Worm (Caenorhabditis elegans) whole organism, L1 larva: Measurements from ENCODE around the gene srx-62.

Source experiments
- C34B4.2 ChIP-seq: sonication (generic microtip); optimal IDR thresholded peaks from 2 replicates; lab custom pipeline; 2017; ENCODE audit warnings: mild to moderate bottlenecking, missing genetic modification characterization, missing compliant biosample characterization
- Y116A8C.19 ChIP-seq: sonication (generic microtip); optimal IDR thresholded peaks from 2 replicates; lab custom pipeline; 2016; ENCODE audit warnings: missing compliant biosample characterization, missing genetic modification characterization, borderline replicate concordance
- aha-1 ChIP-seq: fragments of 150-350 bp; optimal IDR thresholded peaks from 2 replicates; lab custom pipeline; 2014; ENCODE audit warnings: missing biosample characterization, missing genetic modification characterization
- blmp-1 ChIP-seq: fragments of 150-350 bp; optimal IDR thresholded peaks from 2 replicates; lab custom pipeline; 2014; ENCODE audit warnings: missing biosample characterization, missing genetic modification characterization
- ceh-63 ChIP-seq: fragments of 200-800 bp; sonication (Bioruptor generic); optimal IDR thresholded peaks from 2 replicates; lab custom pipeline; 2018; ENCODE audit warnings: mild to moderate bottlenecking, missing genetic modification characterization, missing compliant biosample characterization
- ceh-82 ChIP-seq, 3 experiments: fragments of 150-350 bp in 1 of 3; sonication (generic microtip) in 2 of 3; optimal IDR thresholded peaks; 2 replicates each; lab custom pipeline; 2014 to 2017; ENCODE audit warnings: missing biosample characterization in 3 of 3, missing genetic modification characterization in 3 of 3
- ceh-88 ChIP-seq: fragments of 200-800 bp; sonication (Bioruptor generic); IDR thresholded peaks from 2 replicates; pipeline ENCODE4 v1.3.6; 2022; ENCODE audit warnings: missing genetic modification characterization, missing compliant biosample characterization
- efl-1 ChIP-seq, 4 experiments: fragments of 150-350 bp; optimal IDR thresholded peaks in 3 of 4; peaks in 1 of 4; 1 replicate in 1 of 4; 2 replicates in 3 of 4; lab custom pipeline; 2014; ENCODE audit warnings: missing biosample characterization in 2 of 4, missing genetic modification characterization in 2 of 4, missing genetic modification reagents in 2 of 4
- elt-2 ChIP-seq: sonication (generic microtip); optimal IDR thresholded peaks from 2 replicates; lab custom pipeline; 2016; ENCODE audit warnings: missing genetic modification characterization, mild to moderate bottlenecking, inconsistent platforms, missing compliant biosample characterization, missing genetic modification reagents
- elt-3 ChIP-seq, 6 experiments: fragments of 150-350 bp in 1 of 6; sonication (generic microtip); optimal IDR thresholded peaks; 2 replicates each; lab custom pipeline; 2017 to 2018; ENCODE audit warnings: missing biosample characterization in 6 of 6, missing genetic modification characterization in 6 of 6, inconsistent platforms in 1 of 6
- ets-5 ChIP-seq: fragments of 200-800 bp; sonication (Bioruptor generic); IDR thresholded peaks from 2 replicates; pipeline ENCODE4 v1.3.6; 2022; ENCODE audit warnings: missing genetic modification characterization, missing compliant biosample characterization
- fkh-4 ChIP-seq: sonication (generic microtip); optimal IDR thresholded peaks from 2 replicates; lab custom pipeline; 2016; ENCODE audit warnings: missing compliant biosample characterization, missing genetic modification characterization, borderline replicate concordance
- fos-1 ChIP-seq: fragments of 150-350 bp; optimal IDR thresholded peaks from 2 replicates; lab custom pipeline; 2014; ENCODE audit warnings: missing biosample characterization, missing genetic modification characterization
- irx-1 ChIP-seq: sonication (generic microtip); optimal IDR thresholded peaks from 2 replicates; lab custom pipeline; 2016; ENCODE audit warnings: missing genetic modification characterization, missing compliant biosample characterization
- jun-1 ChIP-seq: fragments of 150-350 bp; optimal IDR thresholded peaks from 2 replicates; lab custom pipeline; 2014; ENCODE audit warnings: missing biosample characterization, missing genetic modification reagents, missing genetic modification characterization
- lin-13 ChIP-seq: fragments of 150-350 bp; optimal IDR thresholded peaks from 2 replicates; lab custom pipeline; 2014; ENCODE audit warnings: missing biosample characterization, missing genetic modification reagents, missing genetic modification characterization
- lin-14 ChIP-seq: fragments of 200-800 bp; sonication (Bioruptor generic); optimal IDR thresholded peaks from 2 replicates; lab custom pipeline; 2018; ENCODE audit warnings: mild to moderate bottlenecking, missing genetic modification characterization, moderate library complexity, missing compliant biosample characterization
- lin-35 ChIP-seq, 2 experiments: fragments of 150-350 bp; optimal IDR thresholded peaks; 2 replicates each; lab custom pipeline; 2014; ENCODE audit warnings: missing biosample characterization in 2 of 2, missing genetic modification characterization in 2 of 2, missing genetic modification reagents in 2 of 2
- mep-1 ChIP-seq: fragments of 150-350 bp; optimal IDR thresholded peaks from 2 replicates; lab custom pipeline; 2014; ENCODE audit warnings: missing biosample characterization, missing genetic modification characterization
- nhr-19 ChIP-seq: fragments of 200-800 bp; sonication (Bioruptor generic); conservative IDR thresholded peaks from 2 replicates; pipeline ENCODE4 v1.3.6; 2022; ENCODE audit warnings: missing genetic modification characterization, missing compliant biosample characterization
- nhr-20 ChIP-seq: sonication (generic microtip); optimal IDR thresholded peaks from 2 replicates; lab custom pipeline; 2016; ENCODE audit warnings: mild to moderate bottlenecking, missing genetic modification characterization, missing compliant biosample characterization
- nhr-28 ChIP-seq: fragments of 150-350 bp; optimal IDR thresholded peaks from 2 replicates; lab custom pipeline; 2014; ENCODE audit warnings: missing biosample characterization, missing genetic modification characterization
- nhr-47 ChIP-seq: sonication (generic microtip); optimal IDR thresholded peaks from 2 replicates; lab custom pipeline; 2016; ENCODE audit warnings: mild to moderate bottlenecking, missing genetic modification characterization, moderate library complexity, missing compliant biosample characterization
- nhr-71 ChIP-seq: sonication (generic microtip); optimal IDR thresholded peaks from 2 replicates; lab custom pipeline; 2016; ENCODE audit warnings: mild to moderate bottlenecking, missing genetic modification characterization, moderate library complexity, missing compliant biosample characterization
- nhr-84 ChIP-seq: sonication (generic microtip); optimal IDR thresholded peaks from 2 replicates; lab custom pipeline; 2017; ENCODE audit warnings: missing biosample characterization, missing genetic modification characterization
- nhr-85 ChIP-seq: sonication (generic microtip); peaks from one replicate; lab custom pipeline; 2016; ENCODE audit warnings: missing genetic modification characterization, inconsistent platforms, missing compliant biosample characterization
- nhr-90 ChIP-seq: sonication (generic microtip); optimal IDR thresholded peaks from 2 replicates; lab custom pipeline; 2016; ENCODE audit warnings: mild to moderate bottlenecking, missing genetic modification characterization, missing compliant biosample characterization; ENCODE audit not compliant: poor library complexity
- snpc-4 ChIP-seq: fragments of 150-350 bp; optimal IDR thresholded peaks from 2 replicates; lab custom pipeline; 2014; ENCODE audit warnings: missing biosample characterization, missing genetic modification characterization
- snu-23 ChIP-seq: sonication (generic microtip); optimal IDR thresholded peaks from 2 replicates; lab custom pipeline; 2016; ENCODE audit warnings: missing genetic modification characterization, missing compliant biosample characterization
- sptf-1 ChIP-seq: fragments of 150-350 bp; optimal IDR thresholded peaks from 2 replicates; lab custom pipeline; 2014; ENCODE audit warnings: missing biosample characterization, missing genetic modification characterization
- sup-37 ChIP-seq: fragments of 200-800 bp; sonication (Bioruptor generic); optimal IDR thresholded peaks from 2 replicates; lab custom pipeline; 2018; ENCODE audit warnings: mild to moderate bottlenecking, missing genetic modification characterization, missing compliant biosample characterization
- unc-98 ChIP-seq: fragments of 200-800 bp; sonication (Bioruptor generic); IDR thresholded peaks from 2 replicates; pipeline ENCODE4 v1.3.6; 2022; ENCODE audit warnings: missing genetic modification characterization, missing compliant biosample characterization
- ztf-11 ChIP-seq, 2 experiments: sonication (generic microtip); optimal IDR thresholded peaks; 2 replicates each; lab custom pipeline; 2016 to 2017; ENCODE audit warnings: missing genetic modification characterization in 2 of 2, missing biosample characterization in 1 of 2, missing compliant biosample characterization in 1 of 2

The srx-62 gene

DNA sequence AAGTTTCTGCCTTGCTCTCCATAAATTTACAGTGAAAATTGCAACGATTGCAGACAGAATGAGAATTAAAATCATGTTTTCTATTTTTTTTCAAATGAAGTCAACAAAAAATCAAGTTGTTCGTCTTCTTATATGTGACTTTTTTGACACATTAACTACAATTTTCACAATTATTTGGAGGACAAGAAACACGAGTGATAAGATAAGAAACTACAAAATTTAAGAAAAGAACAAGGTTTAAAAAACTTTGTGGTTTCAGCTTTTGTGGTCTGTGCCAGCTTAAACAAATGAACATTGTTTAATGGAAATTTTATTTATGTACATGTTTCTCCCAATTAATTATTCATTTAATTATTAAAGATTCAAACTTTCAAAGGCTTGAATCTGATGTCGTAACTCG lies 25.3 kb downstream of the srx-62 start, which contains the start of gene cyp-34A9:
Gene cyp-34A9 (minus strand): TSS at position 131 of the 400 bp plus-strand sequence.
- TF ChIP-seq sup-37 (no peak), ztf-11 (tag; optimal IDR thresholded peaks at IDR 0.05; lab: Kevin White, UChicago) (no peak), nhr-20 (tag; lab: Kevin White, UChicago) (peak; percentile 69), nhr-85 (tag; lab: Kevin White, UChicago) (peak; percentile 4), elt-2 (tag; lab: Kevin White, UChicago) (peak; percentile 66), lin-35 (GFP tag; optimal IDR thresholded peaks at IDR 0.05; lab: Kevin White, UChicago) (peak in 1 of 2 experiments; percentile 14), Y116A8C.19 (tag; lab: Kevin White, UChicago) (no peak), nhr-71 (tag; lab: Kevin White, UChicago) (peak; percentile 13), elt-3 (tag; optimal IDR thresholded peaks at IDR 0.05; lab: Kevin White, UChicago) (peak in 4 of 6 experiments; percentile 3 to 65 (median 30)), nhr-90 (peak; percentile 8)

- TF ChIP-seq nhr-20 (tag; lab: Kevin White, UChicago) (peak; percentile 44), elt-2 (tag; lab: Kevin White, UChicago) (peak; percentile 50), Y116A8C.19 (tag; lab: Kevin White, UChicago) (no peak), lin-35 (GFP tag; optimal IDR thresholded peaks at IDR 0.05; lab: Kevin White, UChicago) (peak in 1 of 2 experiments; percentile 2)
- TF ChIP-seq, all 84 proteins: peak for 3
Measured at ce11 chrV:3969664-3970063, 26.1 kb downstream of the srx-62 start.

- TF ChIP-seq nhr-84 (tag; lab: Kevin White, UChicago) (no peak), fkh-4 (no peak), ceh-88 (GFP tag; lab: Robert Waterston, UW) (no peak), nhr-47 (tag; lab: Kevin White, UChicago) (no peak), sptf-1 (tag; lab: Kevin White, UChicago) (no peak)
Measured at ce11 chrV:3968929-3969328, 26.8 kb downstream of the srx-62 start.

- TF ChIP-seq nhr-90, result peak; percentile 15
- TF ChIP-seq C34B4.2 (tag; lab: Kevin White, UChicago), result no peak
- TF ChIP-seq lin-35 (GFP tag; optimal IDR thresholded peaks at IDR 0.05; lab: Kevin White, UChicago), result peak in 1 of 2 experiments; percentile 6
- TF ChIP-seq blmp-1 (tag; lab: Kevin White, UChicago), result peak; percentile 73
- no peak for TF ChIP-seq fos-1 (tag; lab: Kevin White, UChicago)
- TF ChIP-seq nhr-19 (GFP tag; lab: Robert Waterston, UW), result no peak
- TF ChIP-seq lin-14 (GFP tag; lab: Kevin White, UChicago), result peak; percentile 62
- peak; percentile 27 for TF ChIP-seq snu-23 (GFP tag; lab: Kevin White, UChicago)
- TF ChIP-seq ceh-63 (GFP tag; lab: Kevin White, UChicago), result no peak
- TF ChIP-seq irx-1 (tag; lab: Kevin White, UChicago), result no peak
- no peak for TF ChIP-seq ceh-82 (tag; optimal IDR thresholded peaks at IDR 0.05; lab: Kevin White, UChicago)
- peak; percentile 74 for TF ChIP-seq nhr-20 (tag; lab: Kevin White, UChicago)
- peak in 2 of 6 experiments; percentile 6 to 38 for TF ChIP-seq elt-3 (tag; optimal IDR thresholded peaks at IDR 0.05; lab: Kevin White, UChicago)
- peak; percentile 38 for TF ChIP-seq mep-1 (tag; lab: Kevin White, UChicago)
- TF ChIP-seq unc-98 (GFP tag; lab: Robert Waterston, UW), result no peak
- no peak for TF ChIP-seq lin-13 (GFP tag; lab: Kevin White, UChicago)
- TF ChIP-seq aha-1 (tag; lab: Kevin White, UChicago), result no peak
- TF ChIP-seq efl-1 (optimal IDR thresholded peaks at IDR 0.05; lab: Kevin White, UChicago), result no peak
- TF ChIP-seq efl-1 (GFP tag; optimal IDR thresholded peaks at IDR 0.05 in 1 of 2; lab: Kevin White, UChicago), result peak in 1 of 2 experiments; percentile 68
- no peak for TF ChIP-seq nhr-28 (tag; lab: Kevin White, UChicago)
- no peak for TF ChIP-seq snpc-4 (tag; lab: Kevin White, UChicago)
- TF ChIP-seq jun-1 (tag; lab: Kevin White, UChicago), result no peak
- TF ChIP-seq ets-5 (GFP tag; lab: Robert Waterston, UW), result no peak
- peak; percentile 29 for TF ChIP-seq nhr-71 (tag; lab: Kevin White, UChicago)
Measured at ce11 chrV:3967762-3968161, 28.0 kb downstream of the srx-62 start, which contains the start of gene cyp-34A8. cyp-34A8 (minus strand) TSS chrV:3967823.
